Worm (Caenorhabditis elegans) whole organism, L4/young adult: ENCODE data around the gene F52C9.3.

Experiments
- W03F9.2 ChIP-seq: fragments of 150-350 bp; optimal IDR thresholded peaks from 2 replicates; lab custom pipeline; 2014; ENCODE audit warnings: missing biosample characterization, missing genetic modification characterization
- dao-5 ChIP-seq: sonication (generic microtip); optimal IDR thresholded peaks from 2 replicates; lab custom pipeline; 2016; ENCODE audit warnings: missing genotype, missing genetic modification characterization, moderate library complexity, missing compliant biosample characterization
- him-1 ChIP-seq: sonication (generic microtip); optimal IDR thresholded peaks from 2 replicates; lab custom pipeline; 2016; ENCODE audit warnings: missing genotype, missing genetic modification reagents, missing genetic modification characterization, missing compliant biosample characterization

ce11 chrIII:5308278-5308677 lies 13.4 kb upstream of the F52C9.3 start, which contains the start of gene mog-3:
- TF ChIP-seq dao-5 (tag; lab: Kevin White, UChicago) (no peak), him-1 (tag; lab: Kevin White, UChicago) (no peak), W03F9.2 (tag; lab: Kevin White, UChicago) (no peak)
